Worm (Caenorhabditis elegans): ENCODE data around the gene daf-1.

ce11 chrIV:149794-150193 is 17.6 kb downstream of the daf-1 start:
- TF ChIP-seq madf-8 (GFP tag; conservative IDR thresholded peaks at IDR 0.05), result no peak
- no peak for TF ChIP-seq attf-3 (GFP tag; conservative IDR thresholded peaks at IDR 0.05)
- TF ChIP-seq F57C9.4 (tag; optimal IDR thresholded peaks at IDR 0.05), result no peak
- no peak for TF ChIP-seq lin-35 (GFP tag; optimal IDR thresholded peaks at IDR 0.05)
- TF ChIP-seq ama-1 (optimal IDR thresholded peaks at IDR 0.05), result no peak
- TF ChIP-seq ama-1 (GFP tag; optimal IDR thresholded peaks at IDR 0.05), result no peak
- TF ChIP-seq Y56A3A.18 (GFP tag; IDR thresholded peaks at IDR 0.05), result no peak
- TF ChIP-seq snpc-4 (GFP tag; optimal IDR thresholded peaks at IDR 0.05), result no peak
- TF ChIP-seq snpc-4 (tag; optimal IDR thresholded peaks at IDR 0.05), result no peak
- no peak for TF ChIP-seq akir-1 (GFP tag; optimal IDR thresholded peaks at IDR 0.05)
- no peak for TF ChIP-seq attf-5 (GFP tag; optimal IDR thresholded peaks at IDR 0.05)
